Fruit fly (Drosophila melanogaster): ENCODE measurements around the gene sphinx2.

Gene sphinx2

dm6 chr3L:7440633-7441032 lies at the start of gene sphinx2:
Gene sphinx2, minus strand, starts transcription at chr3L:7440733.
- TF ChIP-seq sens (GFP tag) (peak; percentile 18), unc-4 (GFP tag; IDR thresholded peaks at IDR 0.05; ENCODE audit: partially characterized antibody) (no peak)

dm6 chr3L:7485667-7486066 lies 45.1 kb upstream of the sphinx2 start, which contains the start of gene mthl6:
Gene mthl6, plus strand, starts transcription at chr3L:7485967.
- TF ChIP-seq CG2889 (GFP tag; IDR thresholded peaks at IDR 0.05): no peak
- TF ChIP-seq salm (tag; optimal IDR thresholded peaks at IDR 0.05): no peak
- TF ChIP-seq vnd (GFP tag; IDR thresholded peaks at IDR 0.05; ENCODE audit: partially characterized antibody): no peak
- TF ChIP-seq Neu2 (GFP tag; optimal IDR thresholded peaks at IDR 0.05; ENCODE audit: borderline replicate concordance): no peak
- TF ChIP-seq stc (GFP tag; IDR thresholded peaks at IDR 0.05): no peak
- no peak for TF ChIP-seq abd-A (tag; optimal IDR thresholded peaks at IDR 0.05)
- no peak for TF ChIP-seq CG1792 (GFP tag; optimal IDR thresholded peaks at IDR 0.05)
- no peak for TF ChIP-seq Nf-YA (GFP tag; IDR thresholded peaks at IDR 0.05)
- TF ChIP-seq HLHmδ (GFP tag; optimal IDR thresholded peaks at IDR 0.05): no peak
- TF ChIP-seq Oaz (GFP tag; IDR thresholded peaks at IDR 0.05): no peak

- TF ChIP-seq klu (GFP tag; IDR thresholded peaks at IDR 0.05): no peak
- no peak for TF ChIP-seq sc (optimal IDR thresholded peaks at IDR 0.05)
- no peak for TF ChIP-seq sc (GFP tag; optimal IDR thresholded peaks at IDR 0.05)
- TF ChIP-seq chm (GFP tag; IDR thresholded peaks at IDR 0.05): no peak
- TF ChIP-seq CG1602 (GFP tag; optimal IDR thresholded peaks at IDR 0.05): no peak
- no peak for TF ChIP-seq Side (GFP tag; optimal IDR thresholded peaks at IDR 0.05)
- no peak for TF ChIP-seq Ets65A (GFP tag)
- no peak for TF ChIP-seq gcm (GFP tag; optimal IDR thresholded peaks at IDR 0.05)
Observed at dm6 chr3L:7475270-7475669, 34.7 kb upstream of the sphinx2 start, which contains the start of gene CG43292. Gene CG43292, plus strand, starts transcription at chr3L:7475570.

- TF ChIP-seq CG14014 (GFP tag; IDR thresholded peaks at IDR 0.05) (no peak), Xrp1 (GFP tag; IDR thresholded peaks at IDR 0.05) (no peak), CG2120 (GFP tag; optimal IDR thresholded peaks at IDR 0.05) (no peak), ssp (GFP tag; IDR thresholded peaks at IDR 0.05) (peak; percentile 12; the same call in 1 of the 2 replicates), org-1 (GFP tag; optimal IDR thresholded peaks at IDR 0.05) (no peak), Spps (tag; optimal IDR thresholded peaks at IDR 0.05) (no peak)
Observed at dm6 chr3L:7471259-7471658, 30.7 kb upstream of the sphinx2 start, which contains the start of gene CG8541. Gene CG8541, plus strand, starts transcription at chr3L:7471559.

- TF ChIP-seq eve (GFP tag; optimal IDR thresholded peaks at IDR 0.05) (no peak), Drgx (GFP tag; IDR thresholded peaks at IDR 0.05) (no peak), Hand (GFP tag; optimal IDR thresholded peaks at IDR 0.05) (no peak), HLH4C (GFP tag; IDR thresholded peaks at IDR 0.05; ENCODE audit: partially characterized antibody) (no peak), CoRest (tag; optimal IDR thresholded peaks at IDR 0.05) (no peak), CG16813 (GFP tag; IDR thresholded peaks at IDR 0.05; ENCODE audit: partially characterized antibody) (no peak), Ssrp (tag; optimal IDR thresholded peaks at IDR 0.05) (no peak), CG5953 (GFP tag; IDR thresholded peaks at IDR 0.05) (no peak)
Observed at dm6 chr3L:7470202-7470601, 29.7 kb upstream of the sphinx2 start, which contains the start of gene CG8543. Gene CG8543, minus strand, starts transcription at chr3L:7470302.

dm6 chr3L:7465209-7465608 lies 24.7 kb upstream of the sphinx2 start, which contains the start of the genes CG42660, CG42661 and Tsp66A:
Gene CG42660, plus strand, starts transcription at chr3L:7465509.
Gene CG42661, plus strand, starts transcription at chr3L:7465509.
Gene Tsp66A, plus strand, starts transcription at chr3L:7465509.
- TF ChIP-seq CG18764 (GFP tag; optimal IDR thresholded peaks at IDR 0.05): no peak
